Fruit fly (Drosophila melanogaster): ENCODE measurements around the gene CG43740.

dm6 chrX:10322292-10322691 lies 11.2 kb upstream of the CG43740 start:
- no peak for TF ChIP-seq usp (GFP tag; optimal IDR thresholded peaks at IDR 0.05)
- TF ChIP-seq Dll (optimal IDR thresholded peaks at IDR 0.05) = no peak
- TF ChIP-seq psq (optimal IDR thresholded peaks at IDR 0.05) = no peak

Data from whole organism.